Worm (Caenorhabditis elegans): ENCODE results near the gene E04F6.6.
A peak's percentile ranks its signal among the peaks of the same experiment; 100 is the strongest.

The E04F6.6 gene

DNA sequence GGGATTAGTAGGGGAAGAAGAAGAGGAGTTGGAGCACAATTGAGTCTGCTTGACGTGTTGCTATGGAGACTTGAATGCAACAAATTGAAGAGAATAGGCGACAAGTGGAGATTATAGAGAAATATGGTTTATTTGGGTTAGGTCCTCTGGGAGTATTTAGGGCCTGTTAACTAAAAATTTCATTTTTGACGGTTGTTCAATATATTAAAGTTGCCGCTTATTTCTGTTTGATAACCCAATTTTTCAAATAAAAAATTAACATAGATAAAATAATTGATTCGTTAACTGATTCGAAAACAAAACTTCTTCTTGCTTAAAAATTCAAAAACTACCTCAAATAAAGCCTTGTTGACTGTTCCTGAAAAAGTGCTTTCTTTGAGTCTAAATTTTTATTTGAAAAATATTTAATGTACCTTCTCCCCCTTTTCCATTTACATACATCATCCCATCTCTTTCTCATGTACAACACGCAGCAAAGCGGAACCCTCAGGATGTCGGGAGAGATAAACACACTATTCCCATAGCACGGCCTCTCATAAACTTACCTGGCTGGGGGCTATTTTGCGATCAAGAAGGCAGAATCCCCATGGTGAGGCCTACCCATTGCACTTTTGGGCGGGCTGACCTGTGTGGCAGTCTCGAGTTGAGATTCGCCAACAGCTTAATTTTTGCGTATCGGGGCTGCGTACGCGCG lies 27.9 kb downstream of the E04F6.6 start, which contains the start of gene dyf-13:
TSS of gene dyf-13 (minus strand) at position 51 of the 694 bp plus-strand sequence.
- TF ChIP-seq attf-6 (GFP tag; IDR thresholded peaks at IDR 0.05) (no peak), tbp1 (GFP tag; optimal IDR thresholded peaks at IDR 0.05) (peak; percentile 29), dpff-1 (tag; optimal IDR thresholded peaks at IDR 0.05) (no peak), B0336.3 (GFP tag; IDR thresholded peaks at IDR 0.05) (no peak), ztf-25 (GFP tag; IDR thresholded peaks at IDR 0.05) (0 out of 2 replicates have a peak, but pooled peaks have one; percentile 30), nhr-120 (GFP tag; IDR thresholded peaks at IDR 0.05) (no peak), F57C9.4 (tag; optimal IDR thresholded peaks at IDR 0.05) (no peak), hmg-1.2 (GFP tag; IDR thresholded peaks at IDR 0.05) (no peak; the same call in 1 of the 2 replicates), lir-1 (GFP tag; conservative IDR thresholded peaks at IDR 0.05) (no peak), dpl-1 (GFP tag; optimal IDR thresholded peaks at IDR 0.05) (no peak), atf-7 (tag; optimal IDR thresholded peaks at IDR 0.05) (no peak), K12H6.12 (tag; optimal IDR thresholded peaks at IDR 0.05) (no peak), ztf-3 (GFP tag; optimal IDR thresholded peaks at IDR 0.05) (no peak), snpc-3.4 (tag; optimal IDR thresholded peaks at IDR 0.05) (peak; percentile 45), hlh-26 (GFP tag; conservative IDR thresholded peaks at IDR 0.05) (no peak), tlf-1 (GFP tag; optimal IDR thresholded peaks at IDR 0.05) (no peak), F22D6.2 (tag; optimal IDR thresholded peaks at IDR 0.05) (no peak), zfh-2 (GFP tag; conservative IDR thresholded peaks at IDR 0.05) (no peak), attf-3 (GFP tag; conservative IDR thresholded peaks at IDR 0.05) (no peak), mes-4 (tag; optimal IDR thresholded peaks at IDR 0.05) (no peak), egl-18 (GFP tag; IDR thresholded peaks at IDR 0.05) (0 out of 2 replicates have a peak, but pooled peaks have one; percentile 41), madf-8 (GFP tag; conservative IDR thresholded peaks at IDR 0.05) (no peak), pha-4 (tag; optimal IDR thresholded peaks at IDR 0.05) (no peak), ceh-79 (tag; optimal IDR thresholded peaks at IDR 0.05) (no peak), hsf-1 (GFP tag; IDR thresholded peaks at IDR 0.05) (no peak), B0019.2 (GFP tag; conservative IDR thresholded peaks at IDR 0.05) (no peak), hrde-1 (tag; optimal IDR thresholded peaks at IDR 0.05; ENCODE audit: borderline replicate concordance) (no peak), fkh-3 (tag; optimal IDR thresholded peaks at IDR 0.05) (no peak), mel-28 (tag; optimal IDR thresholded peaks at IDR 0.05; ENCODE audit: borderline replicate concordance) (no peak), madf-3 (GFP tag; IDR thresholded peaks at IDR 0.05) (no peak), B0035.1 (tag; optimal IDR thresholded peaks at IDR 0.05) (no peak), athp-1 (tag; optimal IDR thresholded peaks at IDR 0.05) (no peak), unc-62 (GFP tag; optimal IDR thresholded peaks at IDR 0.05) (no peak), ccch-3 (GFP tag; optimal IDR thresholded peaks at IDR 0.05) (no peak), nhr-179 (tag; optimal IDR thresholded peaks at IDR 0.05) (no peak), aptf-3 (GFP tag; IDR thresholded peaks at IDR 0.05) (no peak), lin-26 (GFP tag; IDR thresholded peaks at IDR 0.05) (no peak), snpc-1.1 (tag; optimal IDR thresholded peaks at IDR 0.05; ENCODE audit: insufficient read depth) (peak; percentile 86), ztf-28 (GFP tag; IDR thresholded peaks at IDR 0.05) (no peak), F10E7.11 (tag; optimal IDR thresholded peaks at IDR 0.05) (no peak), snpc-4 (GFP tag; optimal IDR thresholded peaks at IDR 0.05) (peak; percentile 70), snpc-4 (tag; optimal IDR thresholded peaks at IDR 0.05) (peak in 3 of 4 experiments; percentile 82 to 86 (median 84)), sea-2 (GFP tag; IDR thresholded peaks at IDR 0.05) (no peak), mxl-1 (tag; optimal IDR thresholded peaks at IDR 0.05) (no peak), aptf-2 (GFP tag; conservative IDR thresholded peaks at IDR 0.05) (0 out of 2 replicates have a peak, but pooled peaks have one; percentile 60), madf-10 (tag; optimal IDR thresholded peaks at IDR 0.05) (no peak), cebp-1 (GFP tag; IDR thresholded peaks at IDR 0.05) (no peak), cebp-1 (tag; optimal IDR thresholded peaks at IDR 0.05) (no peak), akir-1 (GFP tag; optimal IDR thresholded peaks at IDR 0.05) (no peak)
